Fruit fly (Drosophila melanogaster) whole organism, embryonic: ENCODE measurements around the gene mats.

Experiments
- Aef1 ChIP-seq: fragments of 200-800 bp; sonication (Bioruptor generic); IDR thresholded peaks from 3 replicates; pipeline ENCODE4 v1.3.6; 2022; ENCODE audit warnings: missing biosample characterization, missing genetic modification characterization
- Atf3 ChIP-seq: fragments of 200-800 bp; sonication (Bioruptor generic); optimal IDR thresholded peaks from 3 replicates; lab custom pipeline; 2016; ENCODE audit warnings: missing biosample characterization, missing genetic modification characterization
- Atf6 ChIP-seq: fragments of 200-800 bp; sonication (Bioruptor generic); IDR thresholded peaks from 2 replicates; pipeline ENCODE4 v1.3.6; 2022; ENCODE audit warnings: missing biosample characterization, missing genetic modification characterization
- BEAF-32 ChIP-seq: fragments of 200-800 bp; sonication (Bioruptor generic); optimal IDR thresholded peaks from 3 replicates; lab custom pipeline; 2017; ENCODE audit warnings: missing biosample characterization, missing genetic modification characterization, mild to moderate bottlenecking, moderate library complexity, missing genetic modification reagents
- CG10366 ChIP-seq: fragments of 200-800 bp; sonication (Bioruptor generic); IDR thresholded peaks from 2 replicates; pipeline ENCODE4 v1.3.6; 2022; ENCODE audit warnings: missing biosample characterization, missing genetic modification characterization
- CG10654 ChIP-seq: fragments of 200-800 bp; sonication (Bioruptor generic); optimal IDR thresholded peaks from 2 replicates; lab custom pipeline; 2016; ENCODE audit warnings: missing biosample characterization, missing genetic modification characterization
- CG12391 ChIP-seq: fragments of 200-800 bp; sonication (Bioruptor generic); optimal IDR thresholded peaks from 3 replicates; lab custom pipeline; 2018; ENCODE audit warnings: missing biosample characterization, mild to moderate bottlenecking, missing genetic modification characterization, moderate library complexity
- CG1602 ChIP-seq: fragments of 200-800 bp; sonication (Bioruptor generic); optimal IDR thresholded peaks from 3 replicates; lab custom pipeline; 2016; ENCODE audit warnings: missing biosample characterization, missing genetic modification characterization
- CG32772 ChIP-seq: fragments of 200-800 bp; sonication (Bioruptor generic); IDR thresholded peaks from 2 replicates; pipeline ENCODE4 v1.3.6; 2022; ENCODE audit warnings: missing biosample characterization, missing genetic modification characterization
- CG3726 ChIP-seq: fragments of 200-800 bp; sonication (Bioruptor generic); IDR thresholded peaks from 3 replicates; pipeline ENCODE4, ENCODE4 v1.3.6; 2022; ENCODE audit warnings: missing biosample characterization, missing genetic modification characterization
- CG3995 ChIP-seq: fragments of 200-800 bp; sonication (Bioruptor generic); optimal IDR thresholded peaks from 3 replicates; lab custom pipeline; 2016; ENCODE audit warnings: missing biosample characterization, missing genetic modification characterization
- CG42726 ChIP-seq: fragments of 200-800 bp; sonication (Bioruptor generic); IDR thresholded peaks from 2 replicates; pipeline ENCODE4 v1.3.6; 2022; ENCODE audit warnings: missing biosample characterization, missing genetic modification characterization; ENCODE audit not compliant: partially characterized antibody
- CG4854 ChIP-seq: fragments of 200-800 bp; sonication (Bioruptor generic); optimal IDR thresholded peaks from 2 replicates; lab custom pipeline; 2016; ENCODE audit warnings: missing biosample characterization, missing genetic modification characterization, inconsistent platforms
- CG7556 ChIP-seq: fragments of 200-800 bp; sonication (Bioruptor generic); optimal IDR thresholded peaks from 2 replicates; lab custom pipeline; 2017; ENCODE audit warnings: missing biosample characterization, mild to moderate bottlenecking, missing genetic modification characterization
- CG7963 ChIP-seq: fragments of 200-800 bp; sonication (Bioruptor generic); IDR thresholded peaks from 3 replicates; pipeline ENCODE4 v1.3.6; 2022; ENCODE audit warnings: missing biosample characterization, missing genetic modification characterization; ENCODE audit not compliant: partially characterized antibody
- CG7987 ChIP-seq: fragments of 200-800 bp; sonication (Bioruptor generic); optimal IDR thresholded peaks from 2 replicates; lab custom pipeline; 2018; ENCODE audit warnings: missing biosample characterization, mild to moderate bottlenecking, missing genetic modification characterization, moderate library complexity
- CoRest ChIP-seq: fragments of 200-800 bp; sonication (Bioruptor generic); optimal IDR thresholded peaks from 3 replicates; lab custom pipeline; 2018; ENCODE audit warnings: missing biosample characterization, mild to moderate bottlenecking, missing genetic modification characterization, moderate library complexity
- Dek ChIP-seq: fragments of 200-800 bp; sonication (Bioruptor generic); optimal IDR thresholded peaks from 3 replicates; lab custom pipeline; 2019; ENCODE audit warnings: missing biosample characterization, mild to moderate bottlenecking, missing genetic modification characterization, moderate library complexity
- Drgx ChIP-seq: fragments of 200-800 bp; sonication (Bioruptor generic); IDR thresholded peaks from 2 replicates; pipeline ENCODE4 v1.3.6; 2022; ENCODE audit warnings: missing biosample characterization, missing genetic modification characterization
- Eip74EF ChIP-seq, 2 experiments: fragments of 200-800 bp in 1 of 2; fragments of >200 bp in 1 of 2; sonication (Bioruptor generic) in 1 of 2; optimal IDR thresholded peaks; 2 replicates each; lab custom pipeline; 2017 to 2019; ENCODE audit warnings: missing biosample characterization in 2 of 2, missing genetic modification characterization in 2 of 2, mild to moderate bottlenecking in 1 of 2, moderate library complexity in 1 of 2
- HmgZ ChIP-seq: fragments of 200-800 bp; sonication (Bioruptor generic); optimal IDR thresholded peaks from 2 replicates; lab custom pipeline; 2018; ENCODE audit warnings: missing biosample characterization, mild to moderate bottlenecking, missing genetic modification characterization
- Hmr ChIP-seq: fragments of 200-800 bp; sonication (Bioruptor generic); optimal IDR thresholded peaks from 3 replicates; lab custom pipeline; 2017; ENCODE audit warnings: mild to moderate bottlenecking, missing biosample characterization, missing genetic modification reagents, missing genetic modification characterization
- Hr39 ChIP-seq: fragments of >200 bp; optimal IDR thresholded peaks from 2 replicates; lab custom pipeline; 2017
- Max ChIP-seq: fragments of 200-800 bp; sonication (Bioruptor generic); optimal IDR thresholded peaks from 2 replicates; lab custom pipeline; 2016; ENCODE audit warnings: missing biosample characterization, mild to moderate bottlenecking, missing genetic modification characterization
- Oli ChIP-seq: fragments of 200-800 bp; sonication (Bioruptor generic); optimal IDR thresholded peaks from 2 replicates; lab custom pipeline; 2018; ENCODE audit warnings: missing biosample characterization, mild to moderate bottlenecking, missing genetic modification characterization, moderate library complexity
- Pdp1 ChIP-seq, 2 experiments: fragments of 200-800 bp; sonication (Bioruptor generic); optimal IDR thresholded peaks; 3 replicates each; lab custom pipeline; 2016; ENCODE audit warnings: missing biosample characterization in 2 of 2, missing genetic modification characterization in 2 of 2, mild to moderate bottlenecking in 1 of 2, moderate library complexity in 1 of 2
- Sry-β ChIP-seq: fragments of 200-800 bp; sonication (Bioruptor generic); optimal IDR thresholded peaks from 2 replicates; lab custom pipeline; 2018; ENCODE audit warnings: missing biosample characterization, mild to moderate bottlenecking, missing genetic modification characterization, moderate library complexity
- Sry-δ ChIP-seq: fragments of 200-800 bp; sonication (Bioruptor generic); optimal IDR thresholded peaks from 2 replicates; lab custom pipeline; 2016; ENCODE audit warnings: missing biosample characterization, missing genetic modification characterization
- Tbp ChIP-seq: fragments of >200 bp; optimal IDR thresholded peaks from 2 replicates; lab custom pipeline; 2018; ENCODE audit warnings: missing biosample characterization, missing genetic modification characterization
- aop ChIP-seq: fragments of 200-800 bp; sonication (Bioruptor generic); IDR thresholded peaks from 2 replicates; pipeline ENCODE4 v1.3.6; 2022; ENCODE audit warnings: missing biosample characterization, missing genetic modification characterization
- ap ChIP-seq: fragments of 200-800 bp; sonication (Bioruptor generic); IDR thresholded peaks from 2 replicates; pipeline ENCODE4 v1.3.6; 2022; ENCODE audit warnings: missing biosample characterization, missing genetic modification characterization
- ash1 ChIP-seq: fragments of 200-800 bp; sonication (Bioruptor generic); optimal IDR thresholded peaks from 2 replicates; lab custom pipeline; 2018; ENCODE audit warnings: missing biosample characterization, mild to moderate bottlenecking, missing genetic modification characterization
- bcd ChIP-seq: fragments of 200-800 bp; sonication (Bioruptor generic); optimal IDR thresholded peaks from 2 replicates; lab custom pipeline; 2017; ENCODE audit warnings: missing biosample characterization, mild to moderate bottlenecking, missing genetic modification characterization
- crc ChIP-seq: fragments of 200-800 bp; sonication (Bioruptor generic); optimal IDR thresholded peaks from 2 replicates; lab custom pipeline; 2016; ENCODE audit warnings: missing biosample characterization, missing genetic modification characterization
- danr ChIP-seq: fragments of 200-800 bp; sonication (Bioruptor generic); IDR thresholded peaks from 2 replicates; pipeline ENCODE4 v1.3.6; 2022; ENCODE audit warnings: missing biosample characterization, missing genetic modification characterization
- dimm ChIP-seq: fragments of 200-800 bp; sonication (Bioruptor generic); IDR thresholded peaks from 2 replicates; pipeline ENCODE4 v1.3.6; 2022; ENCODE audit warnings: missing biosample characterization, missing genetic modification characterization
- exex ChIP-seq: fragments of 200-800 bp; sonication (Bioruptor generic); optimal IDR thresholded peaks from 4 replicates; lab custom pipeline; 2018; ENCODE audit warnings: missing biosample characterization, mild to moderate bottlenecking, missing genetic modification characterization, moderate library complexity
- gem ChIP-seq: fragments of 200-800 bp; sonication (Bioruptor generic); optimal IDR thresholded peaks from 2 replicates; lab custom pipeline; 2019; ENCODE audit warnings: missing biosample characterization, mild to moderate bottlenecking, missing genetic modification characterization, moderate library complexity
- jigr1 ChIP-seq: fragments of 200-800 bp; sonication (Bioruptor generic); IDR thresholded peaks from 3 replicates; pipeline ENCODE4 v1.3.6; 2022; ENCODE audit warnings: missing biosample characterization, missing genetic modification characterization
- ken ChIP-seq: fragments of 200-800 bp; sonication (Bioruptor generic); IDR thresholded peaks from 3 replicates; pipeline ENCODE4 v1.3.6; 2022; ENCODE audit warnings: missing biosample characterization, missing genetic modification characterization
- lmd ChIP-seq: fragments of 200-800 bp; sonication (Bioruptor generic); IDR thresholded peaks from 2 replicates; pipeline ENCODE4 v1.3.6; 2022; ENCODE audit warnings: missing biosample characterization, missing genetic modification characterization
- p53 ChIP-seq: fragments of 200-800 bp; sonication (Bioruptor generic); optimal IDR thresholded peaks from 2 replicates; lab custom pipeline; 2016; ENCODE audit warnings: missing biosample characterization, missing genetic modification characterization
- pfk ChIP-seq: fragments of 200-800 bp; sonication (Bioruptor generic); optimal IDR thresholded peaks from 2 replicates; lab custom pipeline; 2018; ENCODE audit warnings: missing biosample characterization, mild to moderate bottlenecking, missing genetic modification characterization, moderate library complexity
- phol ChIP-seq: fragments of 200-800 bp; sonication (Bioruptor generic); optimal IDR thresholded peaks from 3 replicates; lab custom pipeline; 2018; ENCODE audit warnings: missing biosample characterization, mild to moderate bottlenecking, missing genetic modification characterization, moderate library complexity
- pum ChIP-seq: fragments of 200-800 bp; sonication (Bioruptor generic); optimal IDR thresholded peaks from 2 replicates; lab custom pipeline; 2016; ENCODE audit warnings: missing biosample characterization, missing genetic modification characterization
- slou ChIP-seq: fragments of 200-800 bp; sonication (Bioruptor generic); optimal IDR thresholded peaks from 3 replicates; lab custom pipeline; 2016; ENCODE audit warnings: missing biosample characterization, missing genetic modification characterization
- tna ChIP-seq: fragments of 200-800 bp; sonication (Bioruptor generic); IDR thresholded peaks from 2 replicates; pipeline ENCODE4 v1.3.6; 2022; ENCODE audit warnings: missing biosample characterization, missing genetic modification characterization; ENCODE audit not compliant: partially characterized antibody
- unpg ChIP-seq: fragments of 200-800 bp; sonication (Bioruptor generic); optimal IDR thresholded peaks from 3 replicates; lab custom pipeline; 2018; ENCODE audit warnings: missing biosample characterization, mild to moderate bottlenecking, missing genetic modification characterization, moderate library complexity
- vvl ChIP-seq: fragments of 200-800 bp; sonication (Bioruptor generic); IDR thresholded peaks from 2 replicates; pipeline ENCODE4 v1.3.6; 2022; ENCODE audit warnings: missing biosample characterization, missing genetic modification characterization
- wdn ChIP-seq: fragments of 200-800 bp; sonication (Bioruptor generic); IDR thresholded peaks from 2 replicates; pipeline ENCODE4 v1.3.6; 2022; ENCODE audit warnings: missing biosample characterization, missing genetic modification characterization
- zen2 ChIP-seq: fragments of 200-800 bp; sonication (Bioruptor generic); IDR thresholded peaks from 3 replicates; pipeline ENCODE4 v1.3.6; 2022; ENCODE audit warnings: missing biosample characterization, missing genetic modification characterization; ENCODE audit not compliant: partially characterized antibody

The mats gene

DNA sequence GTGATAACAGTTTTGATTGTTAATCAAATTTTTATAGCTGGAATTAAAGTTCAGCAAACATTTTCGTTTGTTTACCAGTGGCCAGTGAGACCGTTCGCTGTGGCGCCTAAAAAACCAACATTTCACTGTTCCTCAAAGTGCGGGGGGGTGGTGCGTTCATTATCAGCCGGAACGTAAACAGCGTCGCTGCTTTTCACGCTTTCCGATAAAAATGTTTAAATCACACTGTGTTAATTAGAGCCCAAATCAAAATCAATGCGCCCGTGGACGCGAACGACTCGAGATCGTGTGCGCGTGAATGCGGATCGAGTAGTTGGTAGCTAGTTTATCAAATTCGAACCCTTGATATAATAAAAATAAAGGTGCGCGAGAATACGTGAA, 26.9 kb downstream of the mats start, which contains the start of gene CG34376 (continued):
- TF ChIP-seq Hr39 (no peak), pum (no peak), Max (GFP tag; lab: Kevin White, UChicago) (no peak), Hmr (GFP tag; lab: Kevin White, UChicago) (peak; percentile 44), bcd (GFP tag; lab: Kevin White, UChicago) (peak; percentile 28), Eip74EF (GFP tag; optimal IDR thresholded peaks at IDR 0.05; lab: Kevin White, UChicago) (no peak), CG4854 (GFP tag; lab: Kevin White, UChicago) (no peak), vvl (GFP tag; lab: Robert Waterston, UW) (no peak; the same call in 1 of the 2 replicates), Sry-β (GFP tag; lab: Kevin White, UChicago) (peak; percentile 55), zen2 (GFP tag; lab: Robert Waterston, UW) (no peak), jigr1 (GFP tag; lab: Robert Waterston, UW) (no peak), HmgZ (tag; lab: Kevin White, UChicago) (peak; percentile 39), Aef1 (peak; percentile 33), Sry-δ (GFP tag; lab: Kevin White, UChicago) (peak; percentile 30), crc (GFP tag; lab: Kevin White, UChicago) (no peak), slou (GFP tag; lab: Kevin White, UChicago) (no peak), unpg (GFP tag; lab: Kevin White, UChicago) (peak; percentile 28), dimm (no peak), Atf3 (GFP tag; lab: Kevin White, UChicago) (no peak), p53 (GFP tag; lab: Kevin White, UChicago) (no peak), CG3726 (GFP tag; lab: Robert Waterston, UW) (no peak), CG32772 (GFP tag; lab: Robert Waterston, UW) (peak; percentile 24; the same call in 1 of the 2 replicates), CG10366 (peak; percentile 34; the same call in 1 of the 2 replicates), CG1602 (GFP tag; lab: Kevin White, UChicago) (no peak), aop (peak; percentile 64; the same call in 1 of the 2 replicates), phol (tag; lab: Kevin White, UChicago) (peak; percentile 49), pfk (peak; percentile 25), BEAF-32 (GFP tag; lab: Kevin White, UChicago) (peak; percentile 56), Pdp1 (GFP tag; optimal IDR thresholded peaks at IDR 0.05; lab: Kevin White, UChicago) (peak in 1 of 2 experiments; percentile 57), ken (GFP tag; lab: Robert Waterston, UW) (peak; percentile 60; the same call in 2 of the 3 replicates), exex (peak; percentile 72), Tbp (GFP tag; lab: Kevin White, UChicago) (no peak), CG7987 (GFP tag; lab: Kevin White, UChicago) (peak; percentile 49), CG12391 (tag; lab: Kevin White, UChicago) (peak; percentile 69), CG3995 (GFP tag; lab: Kevin White, UChicago) (peak; percentile 98), CG7963 (GFP tag; lab: Robert Waterston, UW) (no peak), CG10654 (GFP tag; lab: Kevin White, UChicago) (no peak), danr (GFP tag; lab: Robert Waterston, UW) (no peak), Oli (tag; lab: Kevin White, UChicago) (no peak), gem (peak; percentile 55), Dek (tag; lab: Kevin White, UChicago) (peak; percentile 63), Atf6 (GFP tag; lab: Robert Waterston, UW) (no peak), ap (0 out of 2 replicates have a peak, but pooled peaks have one; percentile 35), CoRest (peak; percentile 62), CG42726 (GFP tag; lab: Robert Waterston, UW) (0 out of 2 replicates have a peak, but pooled peaks have one; percentile 35), CG7556 (no peak), wdn (GFP tag; lab: Robert Waterston, UW) (0 out of 2 replicates have a peak, but pooled peaks have one; percentile 39), tna (no peak; the same call in 1 of the 2 replicates), Drgx (GFP tag; lab: Robert Waterston, UW) (peak; percentile 37), lmd (GFP tag; lab: Robert Waterston, UW) (peak; percentile 45), ash1 (GFP tag; lab: Kevin White, UChicago) (peak; percentile 72)
